Worm (Caenorhabditis elegans): Measurements from ENCODE around the gene C05G5.2.

The C05G5.2 gene

DNA sequence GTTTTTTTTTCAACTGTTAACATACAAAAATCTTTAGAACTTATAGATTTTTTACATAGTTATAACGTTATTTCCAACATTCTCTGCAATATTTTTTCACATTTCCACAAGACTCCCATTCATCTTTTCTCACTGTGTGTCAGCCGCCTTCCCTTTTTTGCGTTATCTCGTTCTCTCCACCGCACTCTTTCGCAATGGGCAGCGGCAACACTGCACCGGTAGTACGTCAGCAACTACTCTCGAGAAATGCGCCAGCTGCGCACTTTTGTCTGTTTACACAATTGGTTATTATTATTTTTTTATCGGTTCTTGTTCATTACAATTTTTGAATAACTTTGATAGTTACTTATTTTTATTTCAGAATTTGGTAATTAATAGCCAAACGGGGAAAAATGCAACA is at the start of gene C05G5.2:
Gene C05G5.2 (plus strand): TSS at position 356 of the 400 bp plus-strand sequence.
- TF ChIP-seq mbf-1 (tag; optimal IDR thresholded peaks at IDR 0.05), result no peak
- TF ChIP-seq lsy-2 (tag; optimal IDR thresholded peaks at IDR 0.05), result peak; percentile 73 to 92
- no peak for TF ChIP-seq elt-1 (tag; optimal IDR thresholded peaks at IDR 0.05)
- no peak for TF ChIP-seq unc-62 (GFP tag; optimal IDR thresholded peaks at IDR 0.05)
- TF ChIP-seq nhr-129 (tag; optimal IDR thresholded peaks at IDR 0.05), result peak; percentile 90
- peak; percentile 26 for TF ChIP-seq Y55F3AM.14 (GFP tag; optimal IDR thresholded peaks at IDR 0.05)
- TF ChIP-seq unc-55 (GFP tag; optimal IDR thresholded peaks at IDR 0.05), result peak; percentile 96
- TF ChIP-seq nhr-6 (tag; optimal IDR thresholded peaks at IDR 0.05), result peak; percentile 66
- peak; percentile 89 for TF ChIP-seq F13H6.1 (tag; optimal IDR thresholded peaks at IDR 0.05)
- no peak for TF ChIP-seq R02D3.7 (tag; optimal IDR thresholded peaks at IDR 0.05)
- no peak for TF ChIP-seq nhr-11 (tag; optimal IDR thresholded peaks at IDR 0.05)
- no peak for TF ChIP-seq peb-1 (tag; optimal IDR thresholded peaks at IDR 0.05)
- peak; percentile 67 for TF ChIP-seq mab-5 (tag; optimal IDR thresholded peaks at IDR 0.05)
- peak; percentile 89 for TF ChIP-seq C34F6.9 (tag; optimal IDR thresholded peaks at IDR 0.05)
- peak; percentile 82 for TF ChIP-seq lin-13 (GFP tag; optimal IDR thresholded peaks at IDR 0.05)
- TF ChIP-seq sma-3 (GFP tag; optimal IDR thresholded peaks at IDR 0.05), result peak; percentile 89
- no peak for TF ChIP-seq nhr-10 (tag; optimal IDR thresholded peaks at IDR 0.05)
- no peak for TF ChIP-seq nhr-12 (tag; optimal IDR thresholded peaks at IDR 0.05)
- no peak for TF ChIP-seq nhr-23 (tag; optimal IDR thresholded peaks at IDR 0.05)
- TF ChIP-seq ztf-11 (tag; optimal IDR thresholded peaks at IDR 0.05), result peak; percentile 5
- peak; percentile 75 for TF ChIP-seq gmeb-1 (tag; optimal IDR thresholded peaks at IDR 0.05)
- TF ChIP-seq zag-1 (tag; optimal IDR thresholded peaks at IDR 0.05), result peak; percentile 84
- TF ChIP-seq lin-39 (tag; optimal IDR thresholded peaks at IDR 0.05), result no peak
- peak; percentile 80 for TF ChIP-seq snpc-4 (tag; optimal IDR thresholded peaks at IDR 0.05)
- TF ChIP-seq nhr-237 (tag; optimal IDR thresholded peaks at IDR 0.05), result no peak
- peak; percentile 46 for TF ChIP-seq ceh-16 (tag; optimal IDR thresholded peaks at IDR 0.05)
- peak; percentile 57 for TF ChIP-seq ztf-4 (tag; optimal IDR thresholded peaks at IDR 0.05)
- TF ChIP-seq nhr-77 (tag; optimal IDR thresholded peaks at IDR 0.05), result no peak
- TF ChIP-seq ztf-1 (GFP tag; conservative IDR thresholded peaks at IDR 0.05), result no peak
- TF ChIP-seq aly-2 (tag; optimal IDR thresholded peaks at IDR 0.05), result no peak
- TF ChIP-seq ceh-82 (tag; optimal IDR thresholded peaks at IDR 0.05), result peak; percentile 18
- TF ChIP-seq lin-11 (tag; optimal IDR thresholded peaks at IDR 0.05), result peak; percentile 77
- peak; percentile 85 for TF ChIP-seq nhr-21 (tag; optimal IDR thresholded peaks at IDR 0.05)
- peak; percentile 98 for TF ChIP-seq fos-1 (tag; optimal IDR thresholded peaks at IDR 0.05)
- peak; percentile 82 for TF ChIP-seq egl-27 (tag; optimal IDR thresholded peaks at IDR 0.05)
- peak; percentile 91 for TF ChIP-seq nhr-25 (tag; optimal IDR thresholded peaks at IDR 0.05)
- peak; percentile 95 for TF ChIP-seq crh-2 (tag; optimal IDR thresholded peaks at IDR 0.05)
- no peak for TF ChIP-seq elt-3 (tag; optimal IDR thresholded peaks at IDR 0.05)
- no peak for TF ChIP-seq dmd-4 (tag; optimal IDR thresholded peaks at IDR 0.05)
- peak in 1 of 2 experiments; percentile 81 for TF ChIP-seq mdl-1 (tag; optimal IDR thresholded peaks at IDR 0.05)
- peak; percentile 45 for TF ChIP-seq skn-1 (tag; optimal IDR thresholded peaks at IDR 0.05)
- no peak for TF ChIP-seq ZK546.5 (tag; optimal IDR thresholded peaks at IDR 0.05)
- peak; percentile 82 for TF ChIP-seq sem-4 (tag; optimal IDR thresholded peaks at IDR 0.05)
- no peak for TF ChIP-seq alr-1 (tag; optimal IDR thresholded peaks at IDR 0.05)
- TF ChIP-seq ama-1 (optimal IDR thresholded peaks at IDR 0.05), result no peak
- TF ChIP-seq blmp-1 (tag; optimal IDR thresholded peaks at IDR 0.05; ENCODE audit: insufficient read depth), result peak; percentile 59
- no peak for TF ChIP-seq unc-39 (tag; optimal IDR thresholded peaks at IDR 0.05)
- peak; percentile 93 for TF ChIP-seq sma-9 (GFP tag; optimal IDR thresholded peaks at IDR 0.05)
- no peak for TF ChIP-seq sma-9 (tag; optimal IDR thresholded peaks at IDR 0.05)
